Fruit fly (Drosophila melanogaster) whole organism, wandering third instar larva: ENCODE measurements around the gene Tctp.
A peak's percentile ranks its signal among the peaks of the same experiment; 100 is the strongest.

Experiments used
- Dfd ChIP-seq: fragments of >200 bp; optimal IDR thresholded peaks from 2 replicates; lab custom pipeline; 2017; ENCODE audit warnings: missing biosample characterization, missing genetic modification characterization
- Hr78 ChIP-seq: fragments of >200 bp; optimal IDR thresholded peaks from 2 replicates; lab custom pipeline; 2017; ENCODE audit warnings: missing biosample characterization, missing genetic modification characterization

Gene Tctp

dm6 chr3R:11260966-11261530 lies 51.0 kb downstream of the Tctp start:
- no peak for TF ChIP-seq Hr78 (GFP tag; lab: Kevin White, UChicago)
- peak; percentile 62 for TF ChIP-seq Dfd
